Fruit fly (Drosophila melanogaster): ENCODE results near the gene Pcd.
A peak's percentile ranks its signal among the peaks of the same experiment; 100 is the strongest.

The Pcd gene

dm6 chr3R:29748591-29749303, 25.8 kb downstream of the Pcd start, which contains the start of the genes ATPsyngamma and yata:
Gene ATPsyngamma, minus strand, starts transcription at chr3R:29749163.
Gene yata, plus strand, starts transcription at chr3R:29749219.
- TF ChIP-seq psq (GFP tag; optimal IDR thresholded peaks at IDR 0.05): peak; percentile 35
- TF ChIP-seq Dif (GFP tag; optimal IDR thresholded peaks at IDR 0.05; ENCODE audit: partially characterized antibody): no peak
- TF ChIP-seq br (GFP tag; optimal IDR thresholded peaks at IDR 0.05): no peak
- TF ChIP-seq woc (GFP tag; optimal IDR thresholded peaks at IDR 0.05): no peak
- TF ChIP-seq N (GFP tag; optimal IDR thresholded peaks at IDR 0.05): no peak
- TF ChIP-seq Rel (GFP tag; optimal IDR thresholded peaks at IDR 0.05): no peak
- TF ChIP-seq Rel (tag; optimal IDR thresholded peaks at IDR 0.05): peak; percentile 76
- TF ChIP-seq Myc (optimal IDR thresholded peaks at IDR 0.05): peak; percentile 30
- TF ChIP-seq GATAd (GFP tag; optimal IDR thresholded peaks at IDR 0.05): no peak
- no peak for TF ChIP-seq h (GFP tag; optimal IDR thresholded peaks at IDR 0.05)
- TF ChIP-seq brk (GFP tag; optimal IDR thresholded peaks at IDR 0.05): no peak
- TF ChIP-seq HLH106 (tag; optimal IDR thresholded peaks at IDR 0.05): peak; percentile 61
- peak; percentile 39 for TF ChIP-seq rgr (GFP tag; optimal IDR thresholded peaks at IDR 0.05)
- TF ChIP-seq sage (GFP tag; optimal IDR thresholded peaks at IDR 0.05): no peak
- TF ChIP-seq dsf (GFP tag; optimal IDR thresholded peaks at IDR 0.05; ENCODE audit: borderline replicate concordance): no peak
- TF ChIP-seq Hnf4 (GFP tag; optimal IDR thresholded peaks at IDR 0.05): no peak
- TF ChIP-seq Hr83 (GFP tag; optimal IDR thresholded peaks at IDR 0.05; ENCODE audit: poor library complexity, severe bottlenecking): no peak
- no peak for TF ChIP-seq CrebA (GFP tag; optimal IDR thresholded peaks at IDR 0.05; ENCODE audit: borderline replicate concordance)
- no peak for TF ChIP-seq foxo (GFP tag; optimal IDR thresholded peaks at IDR 0.05)
- peak; percentile 10 for TF ChIP-seq CG9705 (GFP tag; optimal IDR thresholded peaks at IDR 0.05)
- TF ChIP-seq CG32264 (GFP tag; optimal IDR thresholded peaks at IDR 0.05): no peak
- TF ChIP-seq Abd-B (GFP tag; optimal IDR thresholded peaks at IDR 0.05): no peak
- no peak for TF ChIP-seq dmrt93B (GFP tag; optimal IDR thresholded peaks at IDR 0.05)
- no peak for TF ChIP-seq Dfd (GFP tag; optimal IDR thresholded peaks at IDR 0.05)
- TF ChIP-seq fru (GFP tag; optimal IDR thresholded peaks at IDR 0.05): no peak
- no peak for TF ChIP-seq Vsx2 (GFP tag; optimal IDR thresholded peaks at IDR 0.05; ENCODE audit: partially characterized antibody)
- no peak for TF ChIP-seq ey (GFP tag; optimal IDR thresholded peaks at IDR 0.05)
- no peak for TF ChIP-seq sv (GFP tag; optimal IDR thresholded peaks at IDR 0.05)
- peak; percentile 38 for TF ChIP-seq Sp1 (GFP tag; optimal IDR thresholded peaks at IDR 0.05)
- TF ChIP-seq jim (GFP tag; optimal IDR thresholded peaks at IDR 0.05): no peak
- no peak for TF ChIP-seq pan (optimal IDR thresholded peaks at IDR 0.05)
- no peak for TF ChIP-seq tai (GFP tag; optimal IDR thresholded peaks at IDR 0.05)
- no peak for TF ChIP-seq OdsH (GFP tag; optimal IDR thresholded peaks at IDR 0.05)
- no peak for TF ChIP-seq Mio (GFP tag; optimal IDR thresholded peaks at IDR 0.05)
- TF ChIP-seq lola (GFP tag; optimal IDR thresholded peaks at IDR 0.05): no peak

DNA sequence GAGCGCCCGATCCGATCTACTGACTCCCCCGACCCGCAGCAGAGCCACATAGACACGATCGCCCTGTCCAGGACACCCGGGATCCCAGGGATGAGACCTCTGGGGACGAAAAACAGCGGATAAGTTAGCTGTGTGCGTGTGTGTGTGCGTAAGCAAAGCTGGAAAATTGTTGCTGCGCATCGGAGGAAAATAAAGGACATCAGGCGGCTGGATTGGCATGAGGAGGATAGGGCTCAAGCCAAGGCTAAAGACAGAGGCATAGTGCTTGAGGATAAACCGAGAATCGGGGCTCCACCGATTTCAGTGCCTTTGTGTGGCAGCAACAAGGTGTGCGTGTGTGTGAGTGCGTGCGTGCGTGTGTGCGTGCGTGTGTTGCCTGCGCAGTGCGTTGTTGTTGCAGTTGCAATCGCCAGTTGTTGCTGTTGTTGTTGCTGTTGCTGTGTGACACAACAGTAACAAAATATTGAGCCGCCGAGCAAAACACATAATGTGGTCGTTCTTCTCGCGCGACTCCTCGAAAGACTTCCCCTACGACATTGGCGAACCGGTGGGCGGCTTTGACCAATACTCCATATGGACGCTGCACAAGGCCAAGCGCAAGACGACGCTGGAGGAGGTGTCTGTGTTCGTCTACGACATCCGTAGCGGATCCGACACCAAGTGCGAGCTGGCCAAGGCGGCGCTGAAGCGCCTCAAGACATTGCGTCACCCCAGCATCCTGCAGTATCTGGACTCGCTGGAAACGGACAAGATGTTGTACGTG, 26.5 kb downstream of the Pcd start:
- TF ChIP-seq usp (GFP tag; optimal IDR thresholded peaks at IDR 0.05) (no peak), N (GFP tag; optimal IDR thresholded peaks at IDR 0.05) (peak; percentile 61), tai (GFP tag; optimal IDR thresholded peaks at IDR 0.05) (no peak), CrebA (GFP tag; optimal IDR thresholded peaks at IDR 0.05; ENCODE audit: borderline replicate concordance) (no peak)

DNA sequence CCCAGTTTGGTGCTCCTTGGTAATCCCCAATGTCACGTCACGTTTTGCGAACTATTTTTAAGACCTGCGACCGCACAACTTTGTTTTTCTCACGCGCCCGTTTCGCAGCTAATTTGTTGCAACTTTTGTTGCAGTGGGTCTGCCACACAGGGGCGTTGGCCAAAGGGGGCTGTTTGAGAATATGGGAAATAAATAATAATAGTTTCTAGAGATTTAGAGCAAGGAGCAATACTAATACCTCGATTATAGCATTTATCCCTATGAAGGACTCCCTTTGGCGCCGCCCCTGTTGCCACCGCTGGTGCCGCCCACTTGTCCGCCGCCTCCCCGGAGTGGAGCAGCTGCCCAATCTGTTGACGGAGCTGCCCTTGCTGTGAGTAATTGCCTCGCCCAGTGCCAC, 32.3 kb downstream of the Pcd start:
- peak in 1 of 2 experiments; percentile 1 for TF ChIP-seq foxo (GFP tag; optimal IDR thresholded peaks at IDR 0.05)
- no peak for TF ChIP-seq Sp1 (GFP tag; optimal IDR thresholded peaks at IDR 0.05)

All from whole organism, wandering third instar larva.